Worm (Caenorhabditis elegans): ENCODE measurements around the gene F43C11.2.

F43C11.2 gene

DNA sequence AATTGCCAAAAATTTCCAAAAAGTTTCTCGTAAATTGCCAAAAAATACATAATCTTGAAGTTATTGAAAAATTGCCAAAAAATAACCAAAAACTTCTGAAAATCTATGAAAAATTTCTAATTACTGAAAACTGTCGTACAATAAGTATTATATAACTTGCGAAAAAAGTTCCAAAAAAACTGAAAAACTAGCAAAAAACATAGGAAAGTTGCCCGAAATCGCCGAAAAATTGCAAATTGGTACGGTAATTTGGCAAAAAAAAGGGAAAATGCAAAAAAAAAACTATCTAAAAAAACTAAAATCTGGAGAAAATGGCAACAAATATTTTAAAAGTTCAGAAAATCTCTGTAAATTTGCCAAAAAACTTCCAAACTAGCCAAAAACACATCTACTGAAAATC, 13.1 kb upstream of the F43C11.2 start, which contains the start of gene enri-1:
enri-1 (minus strand) TSS at position 101 of the 400 bp plus-strand sequence.
- no peak for TF ChIP-seq nhr-67 (tag; optimal IDR thresholded peaks at IDR 0.05)
- no peak for TF ChIP-seq snpc-4 (tag; optimal IDR thresholded peaks at IDR 0.05)
- no peak for TF ChIP-seq ceh-16 (tag; optimal IDR thresholded peaks at IDR 0.05)
- no peak for TF ChIP-seq ceh-9 (tag; optimal IDR thresholded peaks at IDR 0.05)
- TF ChIP-seq ceh-28 (tag; optimal IDR thresholded peaks at IDR 0.05) = no peak
- no peak for TF ChIP-seq elt-2 (tag; optimal IDR thresholded peaks at IDR 0.05)
- TF ChIP-seq nhr-12 (tag; optimal IDR thresholded peaks at IDR 0.05) = no peak
- TF ChIP-seq ama-1 (optimal IDR thresholded peaks at IDR 0.05) = no peak

ce11 chrII:2342004-2342479, 12.5 kb upstream of the F43C11.2 start, which contains the start of gene F43C11.6:
Gene F43C11.6 (plus strand): TSS chrII:2342429.
- TF ChIP-seq pqm-1 (tag; optimal IDR thresholded peaks at IDR 0.05) = no peak
- TF ChIP-seq lin-15B (tag; optimal IDR thresholded peaks at IDR 0.05) = peak; percentile 63
- no peak for TF ChIP-seq fkh-10 (GFP tag; optimal IDR thresholded peaks at IDR 0.05)
- TF ChIP-seq ceh-9 (tag; optimal IDR thresholded peaks at IDR 0.05) = no peak
- TF ChIP-seq egl-5 (tag; optimal IDR thresholded peaks at IDR 0.05) = peak; percentile 21
- no peak for TF ChIP-seq mml-1 (tag; optimal IDR thresholded peaks at IDR 0.05)
- TF ChIP-seq ceh-28 (tag; optimal IDR thresholded peaks at IDR 0.05) = no peak
- no peak for TF ChIP-seq sea-2 (GFP tag; optimal IDR thresholded peaks at IDR 0.05)
- TF ChIP-seq ceh-16 (tag; optimal IDR thresholded peaks at IDR 0.05) = no peak
- peak; percentile 9 for TF ChIP-seq nhr-23 (tag; optimal IDR thresholded peaks at IDR 0.05)
- no peak for TF ChIP-seq nhr-77 (tag; optimal IDR thresholded peaks at IDR 0.05)
- peak; percentile 37 for TF ChIP-seq lin-39 (tag; optimal IDR thresholded peaks at IDR 0.05)
- TF ChIP-seq elt-2 (tag; optimal IDR thresholded peaks at IDR 0.05) = peak; percentile 21
- peak; percentile 87 for TF ChIP-seq R02D3.7 (tag; optimal IDR thresholded peaks at IDR 0.05)
- no peak for TF ChIP-seq ztf-4 (tag; optimal IDR thresholded peaks at IDR 0.05)
- TF ChIP-seq nhr-12 (tag; optimal IDR thresholded peaks at IDR 0.05) = no peak
- TF ChIP-seq pha-4 (tag; optimal IDR thresholded peaks at IDR 0.05) = peak; percentile 59
- peak; percentile 51 for TF ChIP-seq nfya-1 (tag; optimal IDR thresholded peaks at IDR 0.05; ENCODE audit: insufficient read depth)

- TF ChIP-seq egl-27 (tag; optimal IDR thresholded peaks at IDR 0.05) (no peak), fos-1 (tag; optimal IDR thresholded peaks at IDR 0.05) (no peak), nfya-1 (tag; optimal IDR thresholded peaks at IDR 0.05; ENCODE audit: insufficient read depth) (no peak), mml-1 (tag; optimal IDR thresholded peaks at IDR 0.05) (no peak), nhr-25 (tag; optimal IDR thresholded peaks at IDR 0.05) (no peak), ztf-11 (tag; optimal IDR thresholded peaks at IDR 0.05) (no peak), ceh-28 (tag; optimal IDR thresholded peaks at IDR 0.05) (no peak), elt-1 (tag; optimal IDR thresholded peaks at IDR 0.05) (no peak), nhr-28 (tag; optimal IDR thresholded peaks at IDR 0.05) (no peak), pha-4 (tag; optimal IDR thresholded peaks at IDR 0.05) (no peak), fkh-10 (GFP tag; optimal IDR thresholded peaks at IDR 0.05) (no peak), daf-12 (tag; optimal IDR thresholded peaks at IDR 0.05) (no peak), nhr-11 (tag; optimal IDR thresholded peaks at IDR 0.05) (no peak), nhr-237 (tag; optimal IDR thresholded peaks at IDR 0.05) (no peak)
These were observed 7.9 kb upstream of the F43C11.2 start, which contains the start of gene F43C11.4 for ce11 chrII:2346672-2347071. Gene F43C11.4 (plus strand): TSS chrII:2346972.

DNA sequence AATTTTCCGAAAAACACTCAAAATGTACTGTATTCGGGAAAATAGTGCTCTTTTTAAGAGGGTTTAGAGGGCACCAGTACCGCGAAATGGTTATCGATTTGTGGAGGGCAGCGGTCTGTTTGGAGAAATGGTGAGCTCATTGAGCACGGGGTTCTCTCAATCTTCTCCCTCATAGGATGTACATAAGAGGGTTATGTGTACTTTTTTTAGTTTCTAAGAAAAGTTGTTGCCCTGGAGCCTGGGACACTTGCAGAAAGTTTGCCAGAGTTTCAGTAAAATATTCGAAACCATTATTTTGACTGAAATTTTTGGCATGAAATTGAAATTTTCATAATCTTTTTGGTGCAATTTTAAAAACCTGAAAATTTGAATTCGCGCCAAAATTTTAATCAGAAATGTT, 2.0 kb upstream of the F43C11.2 start, which contains the start of gene F43C11.10:
F43C11.10 (minus strand) TSS at position 101 of the 400 bp plus-strand sequence.
- TF ChIP-seq lin-39 (tag; optimal IDR thresholded peaks at IDR 0.05) (no peak), sea-2 (GFP tag; optimal IDR thresholded peaks at IDR 0.05) (no peak), nhr-11 (tag; optimal IDR thresholded peaks at IDR 0.05) (no peak), nhr-237 (tag; optimal IDR thresholded peaks at IDR 0.05) (no peak), eor-1 (tag; optimal IDR thresholded peaks at IDR 0.05) (no peak), ceh-9 (tag; optimal IDR thresholded peaks at IDR 0.05) (no peak), daf-12 (tag; optimal IDR thresholded peaks at IDR 0.05) (no peak), nfya-1 (tag; optimal IDR thresholded peaks at IDR 0.05; ENCODE audit: insufficient read depth) (no peak), ztf-4 (tag; optimal IDR thresholded peaks at IDR 0.05) (no peak), fkh-10 (GFP tag; optimal IDR thresholded peaks at IDR 0.05) (no peak), pqm-1 (tag; optimal IDR thresholded peaks at IDR 0.05) (no peak), tbx-2 (tag; optimal IDR thresholded peaks at IDR 0.05) (no peak), nhr-25 (tag; optimal IDR thresholded peaks at IDR 0.05) (no peak)

DNA sequence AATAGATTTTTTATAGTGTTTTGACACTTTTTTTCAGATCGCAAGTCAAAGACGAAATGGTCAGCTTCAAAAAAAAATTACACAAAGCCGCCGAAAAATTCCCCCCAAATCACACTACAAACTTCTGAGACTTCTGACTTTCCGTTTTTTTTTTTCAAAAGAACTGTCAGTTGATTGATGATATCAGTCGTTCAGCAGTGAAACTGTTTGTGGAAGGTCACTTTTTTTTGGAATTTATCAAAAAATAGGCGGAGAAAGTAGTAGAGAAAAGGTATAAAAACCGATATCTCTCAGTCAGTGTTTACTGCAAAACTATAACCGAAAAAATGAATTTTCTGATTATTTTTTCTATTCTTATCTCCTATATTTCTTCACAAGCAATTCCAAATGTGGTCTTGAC, 1.6 kb upstream of the F43C11.2 start, which contains the start of gene F43C11.3:
F43C11.3 (plus strand) TSS at position 301 of the 400 bp plus-strand sequence.
- TF ChIP-seq nhr-237 (tag; optimal IDR thresholded peaks at IDR 0.05) (no peak), nfya-1 (tag; optimal IDR thresholded peaks at IDR 0.05; ENCODE audit: insufficient read depth) (no peak), fkh-2 (tag; optimal IDR thresholded peaks at IDR 0.05) (no peak), nhr-76 (tag; optimal IDR thresholded peaks at IDR 0.05) (no peak), fkh-10 (GFP tag; optimal IDR thresholded peaks at IDR 0.05) (no peak), ztf-4 (tag; optimal IDR thresholded peaks at IDR 0.05) (no peak), elt-3 (tag; optimal IDR thresholded peaks at IDR 0.05) (no peak), ceh-16 (tag; optimal IDR thresholded peaks at IDR 0.05) (no peak), nhr-67 (tag; optimal IDR thresholded peaks at IDR 0.05) (no peak), lin-39 (tag; optimal IDR thresholded peaks at IDR 0.05) (no peak), zag-1 (tag; optimal IDR thresholded peaks at IDR 0.05) (no peak), mml-1 (tag; optimal IDR thresholded peaks at IDR 0.05) (no peak), nhr-23 (tag; optimal IDR thresholded peaks at IDR 0.05) (no peak), nhr-12 (tag; optimal IDR thresholded peaks at IDR 0.05) (no peak), egl-5 (tag; optimal IDR thresholded peaks at IDR 0.05) (no peak), nhr-43 (tag; optimal IDR thresholded peaks at IDR 0.05; ENCODE audit: poor library complexity, severe bottlenecking) (no peak), eor-1 (tag; optimal IDR thresholded peaks at IDR 0.05) (no peak), pha-4 (tag; optimal IDR thresholded peaks at IDR 0.05) (no peak), tbx-2 (tag; optimal IDR thresholded peaks at IDR 0.05) (no peak)
